Fruit fly (Drosophila melanogaster) whole organism, wandering third instar larva: Measurements from ENCODE around the gene CG32437.
A peak's percentile ranks its signal among the peaks of the same experiment; 100 is the strongest.

Experiments
- CG32264 ChIP-seq: fragments of 200-800 bp; sonication (Bioruptor generic); optimal IDR thresholded peaks from 2 replicates; lab custom pipeline; 2016; ENCODE audit warnings: missing biosample characterization, missing genetic modification characterization
- CG9705 ChIP-seq: fragments of 200-800 bp; sonication (Bioruptor generic); optimal IDR thresholded peaks from 2 replicates; lab custom pipeline; 2018; ENCODE audit warnings: missing biosample characterization, mild to moderate bottlenecking, missing genetic modification characterization
- CrebA ChIP-seq: fragments of 200-800 bp; sonication (Bioruptor generic); optimal IDR thresholded peaks from 2 replicates; lab custom pipeline; 2016; ENCODE audit warnings: missing biosample characterization, mild to moderate bottlenecking, missing genetic modification characterization, borderline replicate concordance
- Dfd ChIP-seq: fragments of >200 bp; optimal IDR thresholded peaks from 2 replicates; lab custom pipeline; 2017; ENCODE audit warnings: missing biosample characterization, missing genetic modification characterization
- Dif ChIP-seq: fragments of 200-275, 200-300 bp; sonication (Bioruptor generic); optimal IDR thresholded peaks from 2 replicates; lab custom pipeline; 2018; ENCODE audit warnings: missing biosample characterization, missing genetic modification characterization; ENCODE audit not compliant: partially characterized antibody
- GATAd ChIP-seq: sonication (Bioruptor generic); optimal IDR thresholded peaks from 2 replicates; lab custom pipeline; 2016; ENCODE audit warnings: missing biosample characterization, missing genetic modification characterization
- HLH106 ChIP-seq: fragments of 200-800 bp; optimal IDR thresholded peaks from 3 replicates; lab custom pipeline; 2019; ENCODE audit warnings: missing biosample characterization, mild to moderate bottlenecking, missing genetic modification characterization, moderate library complexity
- Hnf4 ChIP-seq: fragments of 200-800 bp; sonication (Bioruptor generic); optimal IDR thresholded peaks from 2 replicates; lab custom pipeline; 2016; ENCODE audit warnings: missing biosample characterization, mild to moderate bottlenecking, missing genetic modification characterization
- Hr83 ChIP-seq: fragments of 200-300 bp; sonication (Bioruptor generic); optimal IDR thresholded peaks from 2 replicates; lab custom pipeline; 2016; ENCODE audit warnings: missing biosample characterization, mild to moderate bottlenecking, missing genetic modification characterization, moderate library complexity; ENCODE audit not compliant: poor library complexity, severe bottlenecking
- Jra ChIP-seq: sonication (Bioruptor generic); optimal IDR thresholded peaks from 2 replicates; lab custom pipeline; 2016; ENCODE audit warnings: missing biosample characterization, missing genetic modification characterization
- Mio ChIP-seq: sonication (Bioruptor generic); optimal IDR thresholded peaks from 2 replicates; lab custom pipeline; 2016; ENCODE audit warnings: missing biosample characterization, missing genetic modification characterization
- Myc ChIP-seq: fragments of >200 bp; optimal IDR thresholded peaks from 2 replicates; lab custom pipeline; 2017
- N ChIP-seq: fragments of >200 bp; optimal IDR thresholded peaks from 2 replicates; lab custom pipeline; 2018; ENCODE audit warnings: missing biosample characterization, missing external identifiers, missing genetic modification characterization
- OdsH ChIP-seq: fragments of 200-800 bp; sonication (Bioruptor generic); optimal IDR thresholded peaks from 2 replicates; lab custom pipeline; 2016; ENCODE audit warnings: missing biosample characterization, mild to moderate bottlenecking, missing genetic modification characterization
- Sp1 ChIP-seq: fragments of 200-800 bp; sonication (Bioruptor generic); optimal IDR thresholded peaks from 3 replicates; lab custom pipeline; 2019; ENCODE audit warnings: missing biosample characterization, mild to moderate bottlenecking, missing genetic modification characterization, moderate library complexity
- Vsx2 ChIP-seq: fragments of 200-300, 225-300 bp; sonication (Bioruptor generic); optimal IDR thresholded peaks from 2 replicates; lab custom pipeline; 2018; ENCODE audit warnings: missing biosample characterization, missing genetic modification characterization; ENCODE audit not compliant: partially characterized antibody
- br ChIP-seq: fragments of 200-800 bp; sonication (Bioruptor generic); optimal IDR thresholded peaks from 2 replicates; lab custom pipeline; 2016; ENCODE audit warnings: missing biosample characterization, missing genetic modification characterization
- brk ChIP-seq: fragments of 200-800 bp; sonication (Bioruptor generic); optimal IDR thresholded peaks from 2 replicates; lab custom pipeline; 2016; ENCODE audit warnings: missing biosample characterization, mild to moderate bottlenecking, missing genetic modification characterization
- dl ChIP-seq, 2 experiments: fragments of 175-275, 200-275 bp in 1 of 2; fragments of 200-275 bp in 1 of 2; sonication (Bioruptor generic); optimal IDR thresholded peaks; lab custom pipeline; 2018; ENCODE audit warnings: mild to moderate bottlenecking in 2 of 2, missing biosample characterization in 2 of 2, missing genetic modification characterization in 2 of 2, moderate library complexity in 2 of 2; ENCODE audit not compliant: partially characterized antibody in 2 of 2, insufficient read depth in 1 of 2
- dmrt93B ChIP-seq: fragments of 200-800 bp; sonication (Bioruptor generic); optimal IDR thresholded peaks from 2 replicates; lab custom pipeline; 2018; ENCODE audit warnings: missing biosample characterization, mild to moderate bottlenecking, missing genetic modification characterization
- dsf ChIP-seq: sonication (Bioruptor generic); optimal IDR thresholded peaks from 2 replicates; lab custom pipeline; 2016; ENCODE audit warnings: missing biosample characterization, missing genetic modification characterization, borderline replicate concordance
- ey ChIP-seq: fragments of 200-800 bp; sonication (Bioruptor generic); optimal IDR thresholded peaks from 2 replicates; lab custom pipeline; 2016; ENCODE audit warnings: missing biosample characterization, missing genetic modification characterization
- foxo ChIP-seq, 2 experiments: fragments of 200-800 bp; sonication (Bioruptor generic); optimal IDR thresholded peaks; 2 replicates in 1 of 2; 3 replicates in 1 of 2; lab custom pipeline; 2016 to 2017; ENCODE audit warnings: missing biosample characterization in 2 of 2, missing genetic modification characterization in 2 of 2
- fru ChIP-seq: fragments of 200-800 bp; sonication (Bioruptor generic); optimal IDR thresholded peaks from 3 replicates; lab custom pipeline; 2016; ENCODE audit warnings: missing biosample characterization, mild to moderate bottlenecking, missing genetic modification characterization
- h ChIP-seq: fragments of 200-800 bp; sonication (Bioruptor generic); optimal IDR thresholded peaks from 3 replicates; lab custom pipeline; 2016; ENCODE audit warnings: missing biosample characterization, mild to moderate bottlenecking, missing genetic modification characterization
- jim ChIP-seq: fragments of 175-275, 200-325 bp; sonication (Bioruptor generic); optimal IDR thresholded peaks from 2 replicates; lab custom pipeline; 2016; ENCODE audit warnings: missing biosample characterization, mild to moderate bottlenecking, missing genetic modification characterization
- lola ChIP-seq: fragments of >200 bp; optimal IDR thresholded peaks from 2 replicates; lab custom pipeline; 2017; ENCODE audit warnings: missing biosample characterization, missing genetic modification characterization
- pan ChIP-seq: fragments of >200 bp; optimal IDR thresholded peaks from 2 replicates; lab custom pipeline; 2017
- psq ChIP-seq: fragments of 200-800 bp; sonication (Bioruptor generic); optimal IDR thresholded peaks from 3 replicates; lab custom pipeline; 2017; ENCODE audit warnings: missing biosample characterization, mild to moderate bottlenecking, missing genetic modification characterization, moderate library complexity
- rgr ChIP-seq: fragments of 200-800 bp; sonication (Bioruptor generic); optimal IDR thresholded peaks from 3 replicates; lab custom pipeline; 2016; ENCODE audit warnings: missing biosample characterization, mild to moderate bottlenecking, missing genetic modification characterization
- sage ChIP-seq: fragments of 200-800 bp; sonication (Bioruptor generic); optimal IDR thresholded peaks from 2 replicates; lab custom pipeline; 2016; ENCODE audit warnings: missing biosample characterization, mild to moderate bottlenecking, missing genetic modification characterization
- sv ChIP-seq: fragments of 200-800 bp; sonication (Bioruptor generic); optimal IDR thresholded peaks from 3 replicates; lab custom pipeline; 2016; ENCODE audit warnings: missing biosample characterization, missing genetic modification characterization
- tai ChIP-seq: sonication (Bioruptor generic); optimal IDR thresholded peaks from 2 replicates; lab custom pipeline; 2016; ENCODE audit warnings: missing biosample characterization, missing genetic modification characterization
- woc ChIP-seq: sonication (Bioruptor generic); optimal IDR thresholded peaks from 2 replicates; lab custom pipeline; 2016; ENCODE audit warnings: missing biosample characterization, mild to moderate bottlenecking, missing genetic modification characterization

CG32437 gene

DNA sequence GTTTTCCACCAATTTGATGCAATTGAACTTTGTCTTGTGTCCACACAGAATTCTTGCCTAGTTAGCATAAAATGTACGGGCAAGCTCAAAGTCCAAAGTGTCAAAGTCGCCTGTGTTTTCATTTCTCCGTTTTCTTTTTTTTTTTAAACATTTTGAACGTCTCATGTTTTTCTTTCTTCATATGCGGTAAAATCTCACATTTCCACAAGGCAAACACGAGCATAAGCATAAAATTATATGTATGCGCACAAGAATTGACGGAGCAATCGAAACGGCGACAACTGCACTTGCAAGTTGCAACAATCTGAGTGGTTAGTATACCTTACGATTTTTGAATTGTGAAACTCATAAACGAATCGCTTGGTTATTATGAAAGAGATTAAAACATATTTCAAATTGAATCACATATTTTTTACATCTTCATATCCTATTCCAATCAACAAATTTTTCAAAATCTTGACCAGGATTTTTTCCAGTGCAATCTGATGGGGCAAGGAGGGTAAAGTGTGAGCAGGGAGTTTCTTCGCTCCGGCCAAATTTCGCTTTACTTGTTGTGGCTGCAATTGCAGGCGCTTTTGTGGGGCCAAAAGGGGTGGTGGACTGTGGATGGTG lies 6.5 kb downstream of the CG32437 start:
- TF ChIP-seq CG32264, result no peak
- TF ChIP-seq Hnf4 (GFP tag; lab: Kevin White, UChicago), result no peak
- TF ChIP-seq woc (GFP tag; lab: Kevin White, UChicago), result no peak

DNA sequence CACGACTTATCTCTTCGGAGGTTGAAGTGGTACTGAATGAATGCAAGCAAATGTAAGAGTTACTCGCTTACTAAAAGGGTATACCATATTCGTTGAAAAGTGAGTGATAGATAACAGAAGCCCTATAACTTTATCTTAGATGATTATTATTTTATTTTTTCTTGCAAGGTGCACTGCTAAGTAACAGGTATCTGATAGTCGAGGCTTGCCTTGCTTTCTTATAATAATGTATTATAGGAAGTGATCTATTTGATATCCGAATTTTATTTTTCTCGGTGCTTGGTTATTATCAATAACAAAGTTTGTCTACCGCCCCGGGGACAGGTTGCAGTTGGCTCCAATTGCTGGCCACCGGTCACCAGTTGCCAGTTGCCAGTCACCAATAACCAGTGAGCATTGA lies 13.7 kb downstream of the CG32437 start:
- TF ChIP-seq Sp1 (GFP tag; lab: Kevin White, UChicago), result no peak
- no peak for TF ChIP-seq ey (GFP tag; lab: Kevin White, UChicago)
- TF ChIP-seq dsf (GFP tag; lab: Kevin White, UChicago), result no peak
- no peak for TF ChIP-seq br
- TF ChIP-seq lola (GFP tag; lab: Kevin White, UChicago), result no peak
- no peak for TF ChIP-seq psq (GFP tag; lab: Kevin White, UChicago)
- TF ChIP-seq GATAd (GFP tag; lab: Kevin White, UChicago), result no peak
- TF ChIP-seq, all 38 proteins: peak for 0

DNA sequence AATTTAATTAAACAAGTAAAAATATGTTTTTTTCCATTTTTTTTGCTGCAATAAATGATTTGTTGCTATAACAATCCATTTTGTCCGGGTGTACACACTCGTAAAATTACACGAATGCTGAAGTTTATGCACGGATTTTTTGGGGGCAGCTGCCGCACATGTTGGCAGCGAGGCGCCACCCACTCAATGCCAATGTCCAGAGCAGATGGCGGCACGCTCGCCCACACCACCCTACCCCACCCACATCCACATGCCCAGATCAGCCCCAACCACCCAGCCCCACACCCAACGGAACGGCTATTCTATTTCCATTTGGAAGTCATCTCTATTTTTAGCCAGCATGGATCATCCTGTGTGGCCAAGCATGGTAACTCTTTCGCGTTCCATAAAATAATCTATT lies 22.6 kb downstream of the CG32437 start:
- TF ChIP-seq lola (GFP tag; lab: Kevin White, UChicago) (no peak), h (GFP tag; lab: Kevin White, UChicago) (no peak), Dfd (no peak), GATAd (GFP tag; lab: Kevin White, UChicago) (no peak), tai (GFP tag; lab: Kevin White, UChicago) (no peak), Vsx2 (GFP tag; lab: Kevin White, UChicago) (no peak)

DNA sequence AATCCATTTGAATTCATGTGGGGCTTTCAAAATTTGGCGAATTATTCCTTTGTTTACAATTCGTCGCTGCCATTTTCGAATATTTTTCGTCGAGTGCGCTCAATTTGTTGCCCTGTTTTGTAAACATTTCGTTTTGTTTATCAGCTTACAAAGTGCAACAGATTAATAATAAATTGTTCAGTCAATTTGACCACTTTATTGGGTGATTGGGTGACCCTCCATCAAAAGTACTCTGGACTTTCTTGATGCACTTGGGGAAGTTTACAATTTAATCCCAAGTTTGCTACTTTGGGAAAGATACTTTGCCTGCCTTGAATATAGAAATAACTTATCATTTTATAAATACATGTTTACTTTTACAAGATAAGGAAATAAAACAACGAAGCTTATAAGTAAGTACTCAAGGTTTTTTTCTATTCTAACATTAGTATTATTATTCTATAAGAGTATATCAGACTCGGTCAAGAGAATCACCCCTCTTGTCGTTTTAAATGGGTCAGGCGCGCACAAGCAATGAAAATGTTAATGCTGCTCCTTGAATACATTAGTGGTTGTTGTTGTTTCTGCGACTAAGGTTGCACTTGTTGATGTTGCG lies 23.2 kb downstream of the CG32437 start:
- no peak for TF ChIP-seq woc (GFP tag; lab: Kevin White, UChicago)
- TF ChIP-seq sage (GFP tag; lab: Kevin White, UChicago), result no peak
- no peak for TF ChIP-seq Mio
- no peak for TF ChIP-seq dsf (GFP tag; lab: Kevin White, UChicago)
- no peak for TF ChIP-seq Hr83
- no peak for TF ChIP-seq Dfd
- no peak for TF ChIP-seq jim
- no peak for TF ChIP-seq Myc (lab: Kevin White, UChicago)
- no peak for TF ChIP-seq dl (GFP tag; optimal IDR thresholded peaks at IDR 0.05; lab: Kevin White, UChicago; ENCODE audit: insufficient read depth in 1 of 2, partially characterized antibody in 2 of 2)
- TF ChIP-seq sv (GFP tag; lab: Kevin White, UChicago), result no peak
- no peak for TF ChIP-seq ey (GFP tag; lab: Kevin White, UChicago)
- TF ChIP-seq Vsx2 (GFP tag; lab: Kevin White, UChicago), result no peak
- TF ChIP-seq Jra (GFP tag; lab: Kevin White, UChicago), result no peak
- no peak for TF ChIP-seq brk
- TF ChIP-seq CrebA, result no peak
- no peak for TF ChIP-seq Sp1 (GFP tag; lab: Kevin White, UChicago)
- no peak for TF ChIP-seq CG32264

DNA sequence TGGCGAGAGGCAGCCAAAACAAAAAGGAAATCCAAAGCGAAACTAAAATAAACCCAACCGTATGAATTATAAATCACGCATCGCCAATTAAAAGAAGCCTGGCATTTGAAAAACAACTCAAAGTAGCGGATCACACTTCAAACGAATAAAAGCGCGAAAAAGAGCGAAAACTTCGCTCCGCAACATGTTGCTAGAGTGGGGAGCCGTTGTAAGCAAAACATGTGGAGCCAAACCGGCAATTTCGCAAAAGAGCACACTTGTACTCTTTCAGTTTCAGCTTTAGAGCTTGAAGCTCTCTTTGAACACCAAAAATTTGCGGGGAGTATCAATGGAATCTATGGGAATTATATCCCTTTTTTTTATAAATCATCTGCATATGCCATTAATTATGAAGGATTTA lies 24.3 kb downstream of the CG32437 start:
- TF ChIP-seq dsf (GFP tag; lab: Kevin White, UChicago) (no peak), dl (GFP tag; optimal IDR thresholded peaks at IDR 0.05; lab: Kevin White, UChicago; ENCODE audit: insufficient read depth in 1 of 2, partially characterized antibody in 2 of 2) (peak; percentile 40 to 54), Dif (GFP tag; lab: Kevin White, UChicago) (peak; percentile 47)

DNA sequence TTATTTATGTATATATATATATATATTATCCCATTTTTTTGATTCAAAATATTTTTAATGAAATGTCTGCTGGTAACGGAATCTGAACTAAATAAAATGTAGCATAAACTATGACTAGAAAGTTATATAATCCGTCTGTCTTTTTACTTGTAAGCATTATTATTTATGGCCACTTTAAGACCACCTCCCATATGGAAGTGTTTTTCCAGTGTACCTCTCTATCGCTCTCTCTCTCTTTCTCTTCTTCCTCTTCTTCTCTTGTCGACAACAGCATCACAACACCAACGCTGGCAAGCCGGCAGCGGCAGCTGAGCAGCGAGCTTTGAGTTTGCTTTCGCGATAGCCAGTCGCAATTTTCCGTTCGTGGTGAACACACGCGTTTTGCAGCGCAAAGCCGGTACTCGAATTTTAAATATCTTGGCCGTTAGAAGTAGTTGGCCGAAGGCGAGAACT lies 24.7 kb downstream of the CG32437 start, which contains the start of gene rgn:
Gene rgn, plus strand, starts transcription at position 344 of the 453 bp plus-strand sequence.
- TF ChIP-seq sage (GFP tag; lab: Kevin White, UChicago) (no peak), CG32264 (peak; percentile 6), N (no peak), foxo (GFP tag; optimal IDR thresholded peaks at IDR 0.05; lab: Kevin White, UChicago) (peak in 1 of 2 experiments; percentile 86), tai (GFP tag; lab: Kevin White, UChicago) (no peak), Sp1 (GFP tag; lab: Kevin White, UChicago) (peak; percentile 88), Hnf4 (GFP tag; lab: Kevin White, UChicago) (peak; percentile 68), OdsH (GFP tag; lab: Kevin White, UChicago) (peak; percentile 81), Myc (lab: Kevin White, UChicago) (no peak), pan (no peak), Vsx2 (GFP tag; lab: Kevin White, UChicago) (peak; percentile 26), HLH106 (tag; lab: Kevin White, UChicago) (peak; percentile 84), CrebA (no peak), Hr83 (peak; percentile 53), dmrt93B (peak; percentile 72), br (peak; percentile 29), fru (peak; percentile 71), h (GFP tag; lab: Kevin White, UChicago) (peak; percentile 64), dsf (GFP tag; lab: Kevin White, UChicago) (no peak), psq (GFP tag; lab: Kevin White, UChicago) (peak; percentile 86), Jra (GFP tag; lab: Kevin White, UChicago) (peak; percentile 8), lola (GFP tag; lab: Kevin White, UChicago) (no peak), Dfd (no peak), GATAd (GFP tag; lab: Kevin White, UChicago) (no peak), sv (GFP tag; lab: Kevin White, UChicago) (no peak), CG9705 (peak; percentile 59), rgr (GFP tag; lab: Kevin White, UChicago) (peak; percentile 83)
